Worm (Caenorhabditis elegans): ENCODE measurements around the gene daz-1.

The daz-1 gene

DNA sequence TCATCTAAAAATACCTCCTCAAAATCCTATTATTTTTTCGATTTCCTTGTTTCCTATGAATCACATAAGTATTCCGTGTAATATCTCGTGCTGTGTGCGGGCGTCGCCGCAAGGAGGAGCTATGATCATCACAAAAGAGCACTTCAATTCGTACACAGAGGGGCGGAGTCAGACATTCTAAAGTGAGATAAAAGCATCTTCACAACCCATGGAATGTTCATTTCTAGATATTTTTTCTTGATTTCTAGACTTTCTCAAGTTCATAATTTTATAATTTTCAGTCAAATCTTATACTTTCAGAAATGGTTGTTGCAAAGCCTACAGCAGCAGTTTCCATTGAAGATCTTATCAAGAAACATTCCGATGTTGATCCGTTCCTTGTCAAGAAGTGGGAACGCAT is 8.7 kb upstream of the daz-1 start, which contains the start of gene cex-1:
TSS of gene cex-1 (plus strand) at position 301 of the 400 bp plus-strand sequence.
- TF ChIP-seq eor-1 (tag; optimal IDR thresholded peaks at IDR 0.05) (no peak), nhr-11 (tag; optimal IDR thresholded peaks at IDR 0.05) (no peak), elt-1 (tag; optimal IDR thresholded peaks at IDR 0.05) (no peak), egl-27 (tag; optimal IDR thresholded peaks at IDR 0.05) (no peak), ztf-4 (tag; optimal IDR thresholded peaks at IDR 0.05) (no peak)

DNA sequence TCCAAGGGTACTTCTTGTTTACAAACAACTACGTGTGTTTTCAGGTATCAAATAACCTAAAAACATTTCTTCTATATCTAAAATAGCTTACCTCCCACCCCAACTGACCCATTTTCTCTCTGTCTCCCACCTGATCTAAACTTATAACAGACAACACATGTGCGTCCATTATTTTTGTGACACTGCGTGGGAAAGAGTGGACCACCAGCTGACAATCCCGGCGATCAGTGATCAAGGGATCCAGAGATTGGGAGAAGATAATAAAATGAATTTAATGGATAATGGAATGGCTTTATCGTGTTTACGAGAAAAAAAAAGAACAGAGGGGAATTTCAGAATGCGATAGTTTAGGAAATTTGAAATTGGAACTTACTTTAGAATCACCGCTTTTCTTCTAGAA is 6.9 kb upstream of the daz-1 start:
- TF ChIP-seq nhr-76 (tag; optimal IDR thresholded peaks at IDR 0.05) (no peak), nhr-25 (tag; optimal IDR thresholded peaks at IDR 0.05) (no peak), daf-12 (tag; optimal IDR thresholded peaks at IDR 0.05) (no peak), ztf-11 (tag; optimal IDR thresholded peaks at IDR 0.05) (no peak), nfya-1 (tag; optimal IDR thresholded peaks at IDR 0.05; ENCODE audit: insufficient read depth) (no peak), mdl-1 (tag; optimal IDR thresholded peaks at IDR 0.05) (no peak), nhr-237 (tag; optimal IDR thresholded peaks at IDR 0.05) (no peak), egl-5 (tag; optimal IDR thresholded peaks at IDR 0.05) (peak; percentile 84), fkh-10 (GFP tag; optimal IDR thresholded peaks at IDR 0.05) (no peak)

DNA sequence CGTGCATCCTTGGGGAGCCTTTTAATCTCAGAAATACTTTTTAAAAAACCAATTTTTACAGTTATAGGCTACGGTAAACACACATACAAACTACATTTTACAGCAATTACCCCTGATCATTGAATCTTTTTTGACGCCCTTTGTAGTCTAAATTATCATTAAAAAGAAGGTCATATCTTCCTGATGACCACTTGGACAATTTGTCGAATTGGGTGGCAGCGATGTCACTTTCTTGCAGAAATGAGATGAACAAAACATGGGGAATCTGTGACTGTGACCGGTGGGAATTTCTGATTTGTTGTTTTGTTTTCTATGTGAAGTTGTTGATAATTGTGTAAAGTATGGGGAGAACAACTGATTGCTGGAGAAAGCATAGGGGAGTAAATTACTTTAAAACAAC is 6.5 kb upstream of the daz-1 start:
- peak; percentile 18 for TF ChIP-seq nhr-25 (tag; optimal IDR thresholded peaks at IDR 0.05)
- TF ChIP-seq nhr-237 (tag; optimal IDR thresholded peaks at IDR 0.05): no peak

DNA sequence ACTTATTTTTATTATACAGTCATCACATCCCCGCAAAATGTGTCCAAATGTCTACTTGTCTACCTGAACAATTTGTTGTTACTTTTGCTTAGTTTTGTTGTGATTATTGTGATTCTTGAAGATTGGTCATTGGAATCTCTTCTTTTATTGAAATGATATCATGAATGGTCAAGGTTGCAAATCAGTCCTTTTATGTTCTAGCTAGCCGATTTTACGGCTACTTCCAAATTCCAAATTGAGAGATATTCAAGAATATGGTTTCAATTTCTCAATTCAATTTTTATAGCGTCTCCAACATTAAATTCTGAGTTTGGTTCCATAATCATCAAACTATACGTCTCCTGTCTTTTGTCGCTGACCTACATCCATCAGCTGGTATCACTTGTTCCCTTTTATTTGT is 4.8 kb upstream of the daz-1 start:
- TF ChIP-seq pqm-1 (tag; optimal IDR thresholded peaks at IDR 0.05): no peak
- TF ChIP-seq egl-5 (tag; optimal IDR thresholded peaks at IDR 0.05): no peak
- TF ChIP-seq nhr-237 (tag; optimal IDR thresholded peaks at IDR 0.05): no peak
- TF ChIP-seq fkh-2 (tag; optimal IDR thresholded peaks at IDR 0.05): no peak
- no peak for TF ChIP-seq ceh-9 (tag; optimal IDR thresholded peaks at IDR 0.05)
- no peak for TF ChIP-seq zag-1 (tag; optimal IDR thresholded peaks at IDR 0.05)
- TF ChIP-seq nhr-11 (tag; optimal IDR thresholded peaks at IDR 0.05): no peak
- TF ChIP-seq R02D3.7 (tag; optimal IDR thresholded peaks at IDR 0.05): no peak
- no peak for TF ChIP-seq unc-62 (GFP tag; optimal IDR thresholded peaks at IDR 0.05)
- no peak for TF ChIP-seq lin-15B (tag; optimal IDR thresholded peaks at IDR 0.05)

DNA sequence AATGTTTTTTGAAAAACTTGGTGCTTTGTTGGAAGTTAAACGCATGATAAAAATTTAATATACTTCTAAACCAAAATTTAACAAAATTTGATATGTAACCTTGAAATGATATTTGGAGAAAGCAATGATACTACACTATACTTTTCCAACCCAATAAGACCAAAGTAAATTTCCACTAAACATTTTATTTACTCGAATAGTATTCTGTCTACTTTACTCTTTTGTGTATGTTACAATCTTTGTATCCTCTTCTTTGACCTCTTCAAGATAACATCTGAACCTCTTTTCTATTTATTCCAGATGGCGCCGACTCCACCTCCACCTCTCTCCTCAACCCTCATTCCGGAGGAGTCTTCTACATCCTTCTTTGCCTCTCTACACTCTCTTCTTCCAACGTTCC is 2.6 kb upstream of the daz-1 start, which contains the start of gene dhs-5:
TSS of gene dhs-5 (plus strand) at position 301 of the 400 bp plus-strand sequence.
- TF ChIP-seq jun-1 (tag; optimal IDR thresholded peaks at IDR 0.05) (no peak), nhr-23 (tag; optimal IDR thresholded peaks at IDR 0.05) (peak; percentile 1), pqm-1 (tag; optimal IDR thresholded peaks at IDR 0.05) (no peak), daf-12 (tag; optimal IDR thresholded peaks at IDR 0.05) (no peak), R02D3.7 (tag; optimal IDR thresholded peaks at IDR 0.05) (no peak), fkh-10 (GFP tag; optimal IDR thresholded peaks at IDR 0.05) (no peak), nhr-76 (tag; optimal IDR thresholded peaks at IDR 0.05) (no peak), mdl-1 (tag; optimal IDR thresholded peaks at IDR 0.05) (no peak)

DNA sequence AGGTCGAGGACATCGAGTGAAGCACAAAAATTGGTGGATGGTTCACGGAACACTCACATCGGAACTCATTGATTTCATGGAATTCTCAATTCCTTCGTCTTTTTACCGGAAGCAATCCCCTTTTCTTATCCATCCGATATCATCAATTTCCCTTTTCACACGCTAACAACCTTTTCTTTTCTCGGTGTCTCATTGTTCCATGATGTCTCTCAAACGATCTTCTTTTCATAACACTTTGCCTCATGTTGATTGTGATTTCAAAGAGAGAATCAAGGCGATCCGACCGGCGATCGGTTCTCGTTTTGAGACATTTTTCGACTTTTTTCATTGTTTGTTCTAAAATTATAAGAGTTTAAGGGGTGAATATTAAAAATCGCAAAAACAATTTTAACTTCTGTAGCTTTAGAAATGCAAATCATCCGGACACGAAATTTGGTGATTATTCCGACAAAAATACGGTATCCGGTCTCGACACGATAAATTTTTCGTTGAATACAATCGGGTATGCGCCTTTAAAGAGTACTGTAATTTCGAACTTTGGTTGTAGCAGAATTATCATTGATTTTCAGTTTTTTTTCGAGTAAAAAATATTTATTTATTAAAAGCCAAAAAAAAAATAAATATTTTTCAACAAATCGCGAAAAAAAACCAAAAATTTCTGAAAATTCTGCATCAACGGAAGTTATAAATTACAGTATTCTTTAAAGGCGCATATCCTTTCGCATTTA is 2.7 kb downstream of the daz-1 start:
- TF ChIP-seq elt-3 (tag; optimal IDR thresholded peaks at IDR 0.05) (peak in 1 of 3 experiments; percentile 16), pqm-1 (tag; optimal IDR thresholded peaks at IDR 0.05) (no peak)

DNA sequence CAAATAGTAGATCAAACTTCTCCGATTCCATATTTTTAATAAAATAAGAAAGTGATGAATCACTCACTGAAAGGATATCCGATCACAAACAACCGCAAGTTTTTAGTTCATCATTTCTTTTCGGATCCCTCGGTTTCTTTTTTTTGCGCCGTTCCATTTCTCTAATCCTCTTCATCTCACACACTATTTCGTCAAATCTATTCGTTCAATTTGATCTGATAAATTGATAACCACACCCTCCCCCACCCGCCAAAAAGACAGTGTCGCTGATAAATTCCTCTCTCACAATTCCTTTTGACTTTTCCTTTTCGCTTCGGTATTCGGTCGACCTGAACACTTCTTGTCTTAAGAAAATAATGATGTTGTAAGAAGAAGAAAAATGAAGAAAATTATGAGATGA is 3.4 kb downstream of the daz-1 start:
- TF ChIP-seq nhr-67 (tag; optimal IDR thresholded peaks at IDR 0.05): no peak
- no peak for TF ChIP-seq pqm-1 (tag; optimal IDR thresholded peaks at IDR 0.05)
- no peak for TF ChIP-seq R02D3.7 (tag; optimal IDR thresholded peaks at IDR 0.05)
- TF ChIP-seq ceh-16 (tag; optimal IDR thresholded peaks at IDR 0.05): no peak
- no peak for TF ChIP-seq fkh-10 (GFP tag; optimal IDR thresholded peaks at IDR 0.05)
- TF ChIP-seq sea-2 (GFP tag; optimal IDR thresholded peaks at IDR 0.05): no peak
- no peak for TF ChIP-seq lin-15B (tag; optimal IDR thresholded peaks at IDR 0.05)
- TF ChIP-seq nhr-11 (tag; optimal IDR thresholded peaks at IDR 0.05): no peak
- TF ChIP-seq nhr-23 (tag; optimal IDR thresholded peaks at IDR 0.05): peak; percentile 12
- TF ChIP-seq ZK546.5 (tag; optimal IDR thresholded peaks at IDR 0.05): no peak
- no peak for TF ChIP-seq nhr-12 (tag; optimal IDR thresholded peaks at IDR 0.05)
- peak; percentile 38 for TF ChIP-seq nhr-25 (tag; optimal IDR thresholded peaks at IDR 0.05)
- no peak for TF ChIP-seq zag-1 (tag; optimal IDR thresholded peaks at IDR 0.05)
- TF ChIP-seq nhr-28 (tag; optimal IDR thresholded peaks at IDR 0.05): no peak
- TF ChIP-seq elt-3 (tag; optimal IDR thresholded peaks at IDR 0.05): peak in 1 of 3 experiments; percentile 80
- TF ChIP-seq ceh-9 (tag; optimal IDR thresholded peaks at IDR 0.05): no peak
